Fruit fly (Drosophila melanogaster): ENCODE results near the gene Cpr78Cc.

Gene Cpr78Cc

dm6 chr3L:21279876-21280566, 20.4 kb upstream of the Cpr78Cc start, which contains the start of gene AcCoAS (continued):
- peak; percentile 10 for TF ChIP-seq CG12744 (GFP tag; optimal IDR thresholded peaks at IDR 0.05)
- peak; percentile 4 for TF ChIP-seq CG6854 (GFP tag; optimal IDR thresholded peaks at IDR 0.05)
- peak; percentile 49 for TF ChIP-seq caup (GFP tag; optimal IDR thresholded peaks at IDR 0.05; ENCODE audit: severe bottlenecking)
- no peak for TF ChIP-seq Nf-YB (GFP tag; optimal IDR thresholded peaks at IDR 0.05)
- peak; percentile 78 for TF ChIP-seq lab (GFP tag; optimal IDR thresholded peaks at IDR 0.05)
- no peak for TF ChIP-seq da (GFP tag; optimal IDR thresholded peaks at IDR 0.05)
- TF ChIP-seq tx (GFP tag; optimal IDR thresholded peaks at IDR 0.05): peak; percentile 8
- no peak for TF ChIP-seq CG3847 (GFP tag; IDR thresholded peaks at IDR 0.05)
- TF ChIP-seq unpg (GFP tag; optimal IDR thresholded peaks at IDR 0.05): peak; percentile 27
- TF ChIP-seq CG34376 (GFP tag; optimal IDR thresholded peaks at IDR 0.05): peak; percentile 96
- TF ChIP-seq MTF-1 (GFP tag; optimal IDR thresholded peaks at IDR 0.05; ENCODE audit: borderline replicate concordance): peak; percentile 14
- peak; percentile 9 for TF ChIP-seq CG6813 (GFP tag; optimal IDR thresholded peaks at IDR 0.05)
- peak; percentile 13 for TF ChIP-seq bcd (GFP tag; optimal IDR thresholded peaks at IDR 0.05)
- peak; percentile 7 for TF ChIP-seq Antp (GFP tag; optimal IDR thresholded peaks at IDR 0.05)
- no peak for TF ChIP-seq kah (GFP tag; optimal IDR thresholded peaks at IDR 0.05)
- TF ChIP-seq pho (GFP tag; optimal IDR thresholded peaks at IDR 0.05): peak; percentile 30
- peak; percentile 88 for TF ChIP-seq z (GFP tag; IDR thresholded peaks at IDR 0.05)
- peak in 1 of 2 experiments; percentile 36 for TF ChIP-seq dpn (GFP tag; optimal IDR thresholded peaks at IDR 0.05)
- peak; percentile 60 for TF ChIP-seq nau (GFP tag; optimal IDR thresholded peaks at IDR 0.05)
- TF ChIP-seq CG32767 (GFP tag; IDR thresholded peaks at IDR 0.05): no peak
- peak; percentile 85 for TF ChIP-seq CG13894 (tag; optimal IDR thresholded peaks at IDR 0.05)
- TF ChIP-seq lbe (GFP tag; optimal IDR thresholded peaks at IDR 0.05): peak; percentile 54
- peak; percentile 19 for TF ChIP-seq gem (tag; optimal IDR thresholded peaks at IDR 0.05)
- peak; percentile 31 for TF ChIP-seq CG1233 (GFP tag; optimal IDR thresholded peaks at IDR 0.05)
- TF ChIP-seq CG11456 (GFP tag; IDR thresholded peaks at IDR 0.05): 0 out of 3 replicates have a peak, but pooled peaks have one; percentile 59
- no peak for TF ChIP-seq ewg (GFP tag; optimal IDR thresholded peaks at IDR 0.05)
- peak; percentile 62 for TF ChIP-seq Drgx (GFP tag; IDR thresholded peaks at IDR 0.05)
- TF ChIP-seq Myb (GFP tag; optimal IDR thresholded peaks at IDR 0.05): peak; percentile 3
- peak; percentile 22 for TF ChIP-seq CG30403 (GFP tag; optimal IDR thresholded peaks at IDR 0.05)
- peak; percentile 10 for TF ChIP-seq CG17568 (GFP tag; optimal IDR thresholded peaks at IDR 0.05)
- no peak for TF ChIP-seq CG10979 (tag; optimal IDR thresholded peaks at IDR 0.05)
- peak; percentile 53 for TF ChIP-seq CTCF (GFP tag; optimal IDR thresholded peaks at IDR 0.05)
- TF ChIP-seq CG17912 (GFP tag; optimal IDR thresholded peaks at IDR 0.05): no peak
- peak; percentile 14 for TF ChIP-seq CG6254 (GFP tag; optimal IDR thresholded peaks at IDR 0.05)
- no peak for TF ChIP-seq MESR4 (GFP tag; optimal IDR thresholded peaks at IDR 0.05)
- no peak for TF ChIP-seq croc (GFP tag; conservative IDR thresholded peaks at IDR 0.05)
- TF ChIP-seq tna (GFP tag; IDR thresholded peaks at IDR 0.05; ENCODE audit: partially characterized antibody): peak; percentile 41; the same call in 1 of the 2 replicates
- TF ChIP-seq Ravus (GFP tag; IDR thresholded peaks at IDR 0.05): no peak
- 0 out of 3 replicates have a peak, but pooled peaks have one; percentile 13 for TF ChIP-seq zfh1 (GFP tag; IDR thresholded peaks at IDR 0.05)
- peak; percentile 58 for TF ChIP-seq vfl (GFP tag; optimal IDR thresholded peaks at IDR 0.05)
- no peak for TF ChIP-seq dmrt11E (tag; optimal IDR thresholded peaks at IDR 0.05)
- TF ChIP-seq Dref (GFP tag; IDR thresholded peaks at IDR 0.05): no peak
- TF ChIP-seq CG2129 (GFP tag; IDR thresholded peaks at IDR 0.05; ENCODE audit: partially characterized antibody): no peak
- peak; percentile 97 for TF ChIP-seq CG7987 (GFP tag; optimal IDR thresholded peaks at IDR 0.05)
- peak; percentile 46; the same call in 1 of the 2 replicates for TF ChIP-seq sob (GFP tag; IDR thresholded peaks at IDR 0.05)
- TF ChIP-seq CG10321 (GFP tag; IDR thresholded peaks at IDR 0.05): no peak
- TF ChIP-seq Hsf (GFP tag; optimal IDR thresholded peaks at IDR 0.05): peak; percentile 26
- TF ChIP-seq hkb (optimal IDR thresholded peaks at IDR 0.05): no peak
- TF ChIP-seq hkb (GFP tag; IDR thresholded peaks at IDR 0.05): 0 out of 2 replicates have a peak, but pooled peaks have one; percentile 37
